Fruit fly (Drosophila melanogaster) whole organism, embryonic: ENCODE data around the gene eEF1delta.
A peak's percentile ranks its signal among the peaks of the same experiment; 100 is the strongest.

ENCODE experiments used
- Awh ChIP-seq: fragments of 200-800 bp; sonication (Bioruptor generic); IDR thresholded peaks from 2 replicates; pipeline ENCODE4, ENCODE4 v1.3.6; 2022; ENCODE audit warnings: missing biosample characterization, missing genetic modification characterization
- CG10654 ChIP-seq: fragments of 200-800 bp; sonication (Bioruptor generic); optimal IDR thresholded peaks from 2 replicates; lab custom pipeline; 2016; ENCODE audit warnings: missing biosample characterization, missing genetic modification characterization
- CG13296 ChIP-seq: fragments of 200-800 bp; sonication (Bioruptor generic); optimal IDR thresholded peaks from 3 replicates; lab custom pipeline; 2018; ENCODE audit warnings: missing biosample characterization, mild to moderate bottlenecking, missing genetic modification characterization
- CG1603 ChIP-seq: fragments of 200-800 bp; sonication (Bioruptor generic); optimal IDR thresholded peaks from 2 replicates; lab custom pipeline; 2019; ENCODE audit warnings: missing biosample characterization, mild to moderate bottlenecking, missing genetic modification characterization, moderate library complexity
- CG2129 ChIP-seq: fragments of 200-800 bp; sonication (Bioruptor generic); IDR thresholded peaks from 2 replicates; pipeline ENCODE4 v1.3.6; 2022; ENCODE audit warnings: missing biosample characterization, missing genetic modification characterization; ENCODE audit not compliant: partially characterized antibody
- CG30020 ChIP-seq: fragments of 200-800 bp; optimal IDR thresholded peaks from 2 replicates; lab custom pipeline; 2019; ENCODE audit warnings: missing biosample characterization, mild to moderate bottlenecking, missing genetic modification characterization, moderate library complexity
- CG31441 ChIP-seq: fragments of 200-800 bp; sonication (Bioruptor generic); IDR thresholded peaks from 2 replicates; pipeline ENCODE4 v1.3.6; 2022; ENCODE audit warnings: missing biosample characterization, missing genetic modification characterization
- CG34224 ChIP-seq: fragments of 200-800 bp; sonication (Bioruptor generic); IDR thresholded peaks from 3 replicates; pipeline ENCODE4 v1.3.6; 2022; ENCODE audit warnings: missing biosample characterization, missing genetic modification characterization; ENCODE audit not compliant: partially characterized antibody
- CG34422 ChIP-seq: fragments of 200-800 bp; sonication (Bioruptor generic); IDR thresholded peaks from 3 replicates; pipeline ENCODE4 v1.3.6; 2022; ENCODE audit warnings: missing biosample characterization, missing genetic modification characterization
- CG42726 ChIP-seq: fragments of 200-800 bp; sonication (Bioruptor generic); IDR thresholded peaks from 2 replicates; pipeline ENCODE4 v1.3.6; 2022; ENCODE audit warnings: missing biosample characterization, missing genetic modification characterization; ENCODE audit not compliant: partially characterized antibody
- CG4404 ChIP-seq: fragments of 200-800 bp; sonication (Bioruptor generic); IDR thresholded peaks from 2 replicates; pipeline ENCODE4 v1.3.6; 2022; ENCODE audit warnings: missing biosample characterization, missing genetic modification characterization
- CG4617 ChIP-seq: fragments of 200-800 bp; sonication (Bioruptor generic); optimal IDR thresholded peaks from 3 replicates; lab custom pipeline; 2016; ENCODE audit warnings: missing biosample characterization, missing genetic modification characterization, borderline replicate concordance
- CG5180 ChIP-seq: fragments of 200-800 bp; sonication (Bioruptor generic); optimal IDR thresholded peaks from 3 replicates; lab custom pipeline; 2017; ENCODE audit warnings: missing biosample characterization, missing genetic modification characterization, mild to moderate bottlenecking, moderate library complexity, missing genetic modification reagents
- CG7745 ChIP-seq: fragments of 200-800 bp; sonication (Bioruptor generic); optimal IDR thresholded peaks from 2 replicates; lab custom pipeline; 2018; ENCODE audit warnings: missing biosample characterization, mild to moderate bottlenecking, missing genetic modification characterization, moderate library complexity
- CG9797 ChIP-seq: fragments of 200-800 bp; sonication (Bioruptor generic); optimal IDR thresholded peaks from 3 replicates; lab custom pipeline; 2018; ENCODE audit warnings: missing biosample characterization, mild to moderate bottlenecking, missing genetic modification characterization
- Dll ChIP-seq: fragments of 200-800 bp; sonication (Bioruptor generic); IDR thresholded peaks from 4 replicates; pipeline ENCODE4 v1.3.6; 2022; ENCODE audit warnings: missing biosample characterization, missing genetic modification characterization; ENCODE audit not compliant: partially characterized antibody
- Dp ChIP-seq: fragments of 200-800 bp; sonication (Bioruptor generic); optimal IDR thresholded peaks from 2 replicates; lab custom pipeline; 2018; ENCODE audit warnings: missing biosample characterization, mild to moderate bottlenecking, missing genetic modification characterization, moderate library complexity
- E2f2 ChIP-seq: fragments of 200-800 bp; sonication (Bioruptor generic); IDR thresholded peaks from 2 replicates; pipeline ENCODE4 v1.3.6; 2022; ENCODE audit warnings: missing biosample characterization, missing genetic modification characterization
- Ets97D ChIP-seq: fragments of 200-800 bp; sonication (Bioruptor generic); optimal IDR thresholded peaks from 3 replicates; lab custom pipeline; 2016; ENCODE audit warnings: missing biosample characterization, missing genetic modification characterization
- HmgZ ChIP-seq: fragments of 200-800 bp; sonication (Bioruptor generic); optimal IDR thresholded peaks from 2 replicates; lab custom pipeline; 2018; ENCODE audit warnings: missing biosample characterization, mild to moderate bottlenecking, missing genetic modification characterization
- MBD-R2 ChIP-seq: fragments of 200-800 bp; sonication (Bioruptor generic); IDR thresholded peaks from 2 replicates; pipeline ENCODE4 v1.3.6; 2022; ENCODE audit warnings: missing biosample characterization, missing genetic modification characterization
- MESR4 ChIP-seq: fragments of 200-800 bp; sonication (Bioruptor generic); optimal IDR thresholded peaks from 2 replicates; lab custom pipeline; 2018; ENCODE audit warnings: missing biosample characterization, mild to moderate bottlenecking, missing genetic modification characterization, moderate library complexity
- MTF-1 ChIP-seq: fragments of 200-800 bp; sonication (Bioruptor generic); optimal IDR thresholded peaks from 2 replicates; lab custom pipeline; 2018; ENCODE audit warnings: missing biosample characterization, mild to moderate bottlenecking, missing genetic modification characterization, borderline replicate concordance
- NC2α ChIP-seq: fragments of 200-800 bp; sonication (Bioruptor generic); optimal IDR thresholded peaks from 2 replicates; lab custom pipeline; 2016; ENCODE audit warnings: missing biosample characterization, missing genetic modification characterization
- Pdp1 ChIP-seq, 2 experiments: fragments of 200-800 bp; sonication (Bioruptor generic); optimal IDR thresholded peaks; 3 replicates each; lab custom pipeline; 2016; ENCODE audit warnings: missing biosample characterization in 2 of 2, missing genetic modification characterization in 2 of 2, mild to moderate bottlenecking in 1 of 2, moderate library complexity in 1 of 2
- TFAM ChIP-seq: fragments of 200-800 bp; sonication (Bioruptor generic); optimal IDR thresholded peaks from 2 replicates; lab custom pipeline; 2017; ENCODE audit warnings: missing biosample characterization, missing genetic modification characterization, inconsistent platforms
- Trl ChIP-seq, 3 experiments: fragments of >200 bp in 2 of 3; fragments of 200-800 bp in 1 of 3; sonication (Bioruptor generic) in 1 of 3; optimal IDR thresholded peaks; 2 replicates in 1 of 3; 3 replicates in 2 of 3; lab custom pipeline; 2016 to 2017; ENCODE audit warnings: missing biosample characterization in 1 of 3, missing genetic modification characterization in 1 of 3
- YL-1 ChIP-seq: fragments of 200-800 bp; sonication (Bioruptor generic); optimal IDR thresholded peaks from 3 replicates; lab custom pipeline; 2017; ENCODE audit warnings: missing biosample characterization, mild to moderate bottlenecking, missing genetic modification characterization
- cg ChIP-seq: fragments of 200-800 bp; sonication (Bioruptor generic); optimal IDR thresholded peaks from 3 replicates; lab custom pipeline; 2019; ENCODE audit warnings: missing biosample characterization, mild to moderate bottlenecking, missing genetic modification characterization, moderate library complexity
- chinmo ChIP-seq: fragments of 200-800 bp; sonication (Bioruptor generic); IDR thresholded peaks from 4 replicates; pipeline ENCODE4 v1.3.6; 2022; ENCODE audit warnings: missing biosample characterization, missing genetic modification characterization; ENCODE audit not compliant: partially characterized antibody
- dm ChIP-seq: fragments of 200-800 bp; sonication (Bioruptor generic); optimal IDR thresholded peaks from 3 replicates; lab custom pipeline; 2016; ENCODE audit warnings: missing biosample characterization, missing genetic modification characterization
- eve ChIP-seq, 2 experiments: fragments of >200 bp; optimal IDR thresholded peaks; 2 replicates each; lab custom pipeline; 2017; ENCODE audit warnings: missing biosample characterization in 2 of 2, missing genetic modification characterization in 2 of 2
- gfzf ChIP-seq: fragments of 200-800 bp; sonication (Bioruptor generic); optimal IDR thresholded peaks from 2 replicates; lab custom pipeline; 2016; ENCODE audit warnings: missing biosample characterization, mild to moderate bottlenecking, missing genetic modification characterization, moderate library complexity
- hbn ChIP-seq: fragments of 200-800 bp; sonication (Bioruptor generic); IDR thresholded peaks from 2 replicates; pipeline ENCODE4 v1.3.6; 2022; ENCODE audit warnings: missing biosample characterization, missing genetic modification characterization; ENCODE audit not compliant: partially characterized antibody
- inv ChIP-seq: fragments of 200-800 bp; sonication (Bioruptor generic); IDR thresholded peaks from 2 replicates; pipeline ENCODE4 v1.3.6; 2022; ENCODE audit warnings: missing biosample characterization, missing genetic modification characterization; ENCODE audit not compliant: partially characterized antibody
- kah ChIP-seq: fragments of 200-800 bp; sonication (Bioruptor generic); optimal IDR thresholded peaks from 2 replicates; lab custom pipeline; 2018; ENCODE audit warnings: missing biosample characterization, mild to moderate bottlenecking, missing genetic modification characterization
- nerfin-1 ChIP-seq: fragments of 200-800 bp; sonication (Bioruptor generic); optimal IDR thresholded peaks from 3 replicates; lab custom pipeline; 2019; ENCODE audit warnings: missing biosample characterization, mild to moderate bottlenecking, missing genetic modification characterization, moderate library complexity
- oc ChIP-seq: fragments of 200-800 bp; sonication (Bioruptor generic); optimal IDR thresholded peaks from 2 replicates; lab custom pipeline; 2018; ENCODE audit warnings: missing biosample characterization, mild to moderate bottlenecking, missing genetic modification characterization, moderate library complexity
- pfk ChIP-seq: fragments of 200-800 bp; sonication (Bioruptor generic); optimal IDR thresholded peaks from 2 replicates; lab custom pipeline; 2018; ENCODE audit warnings: missing biosample characterization, mild to moderate bottlenecking, missing genetic modification characterization, moderate library complexity
- pzg ChIP-seq: fragments of 200-800 bp; sonication (Bioruptor generic); optimal IDR thresholded peaks from 3 replicates; lab custom pipeline; 2018; ENCODE audit warnings: missing biosample characterization, mild to moderate bottlenecking, missing genetic modification characterization, moderate library complexity
- row ChIP-seq: fragments of 200-800 bp; sonication (Bioruptor generic); IDR thresholded peaks from 3 replicates; pipeline ENCODE4 v1.3.6; 2022; ENCODE audit warnings: missing biosample characterization, missing genetic modification characterization
- sd ChIP-seq: fragments of 200-800 bp; sonication (Bioruptor generic); optimal IDR thresholded peaks from 3 replicates; lab custom pipeline; 2018; ENCODE audit warnings: missing biosample characterization, mild to moderate bottlenecking, missing genetic modification characterization, moderate library complexity
- sens ChIP-seq: fragments of 200-800 bp; sonication (Bioruptor generic); peaks from one replicate; lab custom pipeline; 2016; ENCODE audit warnings: missing biosample characterization, missing genetic modification characterization
- ssp ChIP-seq: fragments of 200-800 bp; sonication (Bioruptor generic); IDR thresholded peaks from 2 replicates; pipeline ENCODE4 v1.3.6; 2022; ENCODE audit warnings: missing biosample characterization, missing genetic modification characterization
- stwl ChIP-seq: fragments of 200-800 bp; sonication (Bioruptor generic); optimal IDR thresholded peaks from 3 replicates; lab custom pipeline; 2018; ENCODE audit warnings: missing biosample characterization, mild to moderate bottlenecking, missing genetic modification characterization, moderate library complexity
- tap ChIP-seq: fragments of 200-800 bp; optimal IDR thresholded peaks from 3 replicates; lab custom pipeline; 2019; ENCODE audit warnings: missing biosample characterization, mild to moderate bottlenecking, missing genetic modification characterization, moderate library complexity

Gene eEF1delta

DNA sequence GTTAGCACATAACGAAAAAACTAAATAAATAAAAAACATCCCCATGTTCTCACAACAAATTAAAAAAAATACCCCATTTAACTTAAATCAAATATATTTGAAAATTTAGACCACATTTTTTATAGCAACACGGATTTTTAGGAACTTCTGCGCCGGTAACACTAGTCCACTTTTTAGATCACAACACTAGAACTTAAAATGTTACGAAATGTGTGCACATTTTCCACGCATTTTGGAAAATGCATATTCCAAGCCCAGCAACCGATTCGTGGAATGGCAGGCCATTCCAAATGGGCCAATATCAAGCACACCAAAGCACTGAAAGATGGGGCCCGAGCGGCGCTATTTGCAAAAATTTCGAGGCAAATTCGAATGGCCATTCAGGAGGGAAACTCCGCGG is 36.4 kb downstream of the eEF1delta start, which contains the start of gene CG4957:
Gene CG4957 (plus strand): TSS at position 185 of the 400 bp plus-strand sequence.
- TF ChIP-seq chinmo (GFP tag; lab: Robert Waterston, UW) (0 out of 4 replicates have a peak, but pooled peaks have one; percentile 25), gfzf (GFP tag; lab: Kevin White, UChicago) (peak; percentile 70), Ets97D (GFP tag; lab: Kevin White, UChicago) (peak; percentile 14), stwl (tag; lab: Kevin White, UChicago) (peak; percentile 30), MBD-R2 (peak; percentile 52), CG31441 (GFP tag; lab: Robert Waterston, UW) (no peak), CG42726 (GFP tag; lab: Robert Waterston, UW) (no peak), CG4404 (GFP tag; lab: Robert Waterston, UW) (no peak), nerfin-1 (tag; lab: Kevin White, UChicago) (peak; percentile 9), sd (peak; percentile 79), pzg (GFP tag; lab: Kevin White, UChicago) (peak; percentile 33), Pdp1 (GFP tag; optimal IDR thresholded peaks at IDR 0.05; lab: Kevin White, UChicago) (peak in 1 of 2 experiments; percentile 78), sens (peak; percentile 53), CG34224 (GFP tag; lab: Robert Waterston, UW) (0 out of 3 replicates have a peak, but pooled peaks have one; percentile 14), CG2129 (GFP tag; lab: Robert Waterston, UW) (no peak), Dp (GFP tag; lab: Kevin White, UChicago) (peak; percentile 18), E2f2 (peak; percentile 46), CG9797 (peak; percentile 30)
- TF ChIP-seq, all 482 proteins: peak for 14

- peak; percentile 76 for TF ChIP-seq MBD-R2
- peak; percentile 29 for TF ChIP-seq YL-1 (GFP tag; lab: Kevin White, UChicago)
- TF ChIP-seq pzg (GFP tag; lab: Kevin White, UChicago), result peak; percentile 31
- peak; percentile 36; the same call in 1 of the 2 replicates for TF ChIP-seq hbn
- 0 out of 4 replicates have a peak, but pooled peaks have one; percentile 29 for TF ChIP-seq Dll (GFP tag; lab: Robert Waterston, UW)
- peak; percentile 72 for TF ChIP-seq cg (GFP tag; lab: Kevin White, UChicago)
- TF ChIP-seq gfzf (GFP tag; lab: Kevin White, UChicago), result peak; percentile 9
- TF ChIP-seq pfk, result peak; percentile 91
- TF ChIP-seq kah (GFP tag; lab: Kevin White, UChicago), result no peak
- no peak for TF ChIP-seq TFAM (GFP tag; lab: Kevin White, UChicago)
- TF ChIP-seq eve (GFP tag; optimal IDR thresholded peaks at IDR 0.05; lab: Kevin White, UChicago), result peak in 1 of 2 experiments; percentile 40
- peak; percentile 95 for TF ChIP-seq CG1603 (tag; lab: Kevin White, UChicago)
- no peak for TF ChIP-seq CG13296 (GFP tag; lab: Kevin White, UChicago)
- TF ChIP-seq ssp (GFP tag; lab: Robert Waterston, UW), result no peak
- no peak for TF ChIP-seq NC2α (GFP tag; lab: Kevin White, UChicago)
- TF ChIP-seq MESR4 (GFP tag; lab: Kevin White, UChicago), result peak; percentile 23
- TF ChIP-seq stwl (tag; lab: Kevin White, UChicago), result peak; percentile 36
- 0 out of 3 replicates have a peak, but pooled peaks have one; percentile 11 for TF ChIP-seq CG34422 (GFP tag; lab: Robert Waterston, UW)
- peak; percentile 19 for TF ChIP-seq dm (GFP tag; lab: Kevin White, UChicago)
- TF ChIP-seq CG30020, result peak; percentile 90
- peak; percentile 5 for TF ChIP-seq CG4617 (GFP tag; lab: Kevin White, UChicago)
- no peak for TF ChIP-seq inv (GFP tag; lab: Robert Waterston, UW)
- no peak for TF ChIP-seq Trl (optimal IDR thresholded peaks at IDR 0.05; lab: Kevin White, UChicago)
- TF ChIP-seq Trl (GFP tag; optimal IDR thresholded peaks at IDR 0.05; lab: Kevin White, UChicago), result no peak
- peak; percentile 14; the same call in 1 of the 3 replicates for TF ChIP-seq row (GFP tag; lab: Robert Waterston, UW)
- no peak for TF ChIP-seq Awh (GFP tag; lab: Robert Waterston, UW)
- TF ChIP-seq MTF-1 (GFP tag; lab: Kevin White, UChicago), result no peak
- TF ChIP-seq CG10654 (GFP tag; lab: Kevin White, UChicago), result no peak
- no peak for TF ChIP-seq tap (tag; lab: Kevin White, UChicago)
- peak; percentile 40 for TF ChIP-seq CG5180 (GFP tag; lab: Kevin White, UChicago)
- TF ChIP-seq HmgZ (tag; lab: Kevin White, UChicago), result peak; percentile 10
- TF ChIP-seq oc (tag; lab: Kevin White, UChicago), result no peak
- no peak for TF ChIP-seq CG7745 (tag; lab: Kevin White, UChicago)
Observed at dm6 chr2L:10269854-10270253, 37.5 kb downstream of the eEF1delta start, which contains the start of gene Mulk. TSS of gene Mulk (plus strand) at chr2L:10270051.
